Fruit fly (Drosophila melanogaster) whole organism, wandering third instar larva: Measurements from ENCODE around the gene Ilk.

Source experiments
- Abd-B ChIP-seq: fragments of >200 bp; optimal IDR thresholded peaks from 2 replicates; lab custom pipeline; 2017; ENCODE audit warnings: missing biosample characterization, missing genetic modification characterization
- CG32264 ChIP-seq: fragments of 200-800 bp; sonication (Bioruptor generic); optimal IDR thresholded peaks from 2 replicates; lab custom pipeline; 2016; ENCODE audit warnings: missing biosample characterization, missing genetic modification characterization
- CG9705 ChIP-seq: fragments of 200-800 bp; sonication (Bioruptor generic); optimal IDR thresholded peaks from 2 replicates; lab custom pipeline; 2018; ENCODE audit warnings: missing biosample characterization, mild to moderate bottlenecking, missing genetic modification characterization
- CrebA ChIP-seq: fragments of 200-800 bp; sonication (Bioruptor generic); optimal IDR thresholded peaks from 2 replicates; lab custom pipeline; 2016; ENCODE audit warnings: missing biosample characterization, mild to moderate bottlenecking, missing genetic modification characterization, borderline replicate concordance
- Dfd ChIP-seq: fragments of >200 bp; optimal IDR thresholded peaks from 2 replicates; lab custom pipeline; 2017; ENCODE audit warnings: missing biosample characterization, missing genetic modification characterization
- Dif ChIP-seq: fragments of 200-275, 200-300 bp; sonication (Bioruptor generic); optimal IDR thresholded peaks from 2 replicates; lab custom pipeline; 2018; ENCODE audit warnings: missing biosample characterization, missing genetic modification characterization; ENCODE audit not compliant: partially characterized antibody
- HLH106 ChIP-seq: fragments of 200-800 bp; optimal IDR thresholded peaks from 3 replicates; lab custom pipeline; 2019; ENCODE audit warnings: missing biosample characterization, mild to moderate bottlenecking, missing genetic modification characterization, moderate library complexity
- Hnf4 ChIP-seq: fragments of 200-800 bp; sonication (Bioruptor generic); optimal IDR thresholded peaks from 2 replicates; lab custom pipeline; 2016; ENCODE audit warnings: missing biosample characterization, mild to moderate bottlenecking, missing genetic modification characterization
- Hr78 ChIP-seq: fragments of >200 bp; optimal IDR thresholded peaks from 2 replicates; lab custom pipeline; 2017; ENCODE audit warnings: missing biosample characterization, missing genetic modification characterization
- Hr83 ChIP-seq: fragments of 200-300 bp; sonication (Bioruptor generic); optimal IDR thresholded peaks from 2 replicates; lab custom pipeline; 2016; ENCODE audit warnings: missing biosample characterization, mild to moderate bottlenecking, missing genetic modification characterization, moderate library complexity; ENCODE audit not compliant: poor library complexity, severe bottlenecking
- Jra ChIP-seq: sonication (Bioruptor generic); optimal IDR thresholded peaks from 2 replicates; lab custom pipeline; 2016; ENCODE audit warnings: missing biosample characterization, missing genetic modification characterization
- Mio ChIP-seq: sonication (Bioruptor generic); optimal IDR thresholded peaks from 2 replicates; lab custom pipeline; 2016; ENCODE audit warnings: missing biosample characterization, missing genetic modification characterization
- N ChIP-seq: fragments of >200 bp; optimal IDR thresholded peaks from 2 replicates; lab custom pipeline; 2018; ENCODE audit warnings: missing biosample characterization, missing external identifiers, missing genetic modification characterization
- OdsH ChIP-seq: fragments of 200-800 bp; sonication (Bioruptor generic); optimal IDR thresholded peaks from 2 replicates; lab custom pipeline; 2016; ENCODE audit warnings: missing biosample characterization, mild to moderate bottlenecking, missing genetic modification characterization
- Rel ChIP-seq, 2 experiments: fragments of 200-800 bp; sonication (Bioruptor generic) in 1 of 2; optimal IDR thresholded peaks; 2 replicates in 1 of 2; 3 replicates in 1 of 2; lab custom pipeline; 2016 to 2019; ENCODE audit warnings: mild to moderate bottlenecking in 2 of 2, missing biosample characterization in 2 of 2, missing genetic modification characterization in 2 of 2, moderate library complexity in 1 of 2
- Sp1 ChIP-seq: fragments of 200-800 bp; sonication (Bioruptor generic); optimal IDR thresholded peaks from 3 replicates; lab custom pipeline; 2019; ENCODE audit warnings: missing biosample characterization, mild to moderate bottlenecking, missing genetic modification characterization, moderate library complexity
- Vsx2 ChIP-seq: fragments of 200-300, 225-300 bp; sonication (Bioruptor generic); optimal IDR thresholded peaks from 2 replicates; lab custom pipeline; 2018; ENCODE audit warnings: missing biosample characterization, missing genetic modification characterization; ENCODE audit not compliant: partially characterized antibody
- br ChIP-seq: fragments of 200-800 bp; sonication (Bioruptor generic); optimal IDR thresholded peaks from 2 replicates; lab custom pipeline; 2016; ENCODE audit warnings: missing biosample characterization, missing genetic modification characterization
- brk ChIP-seq: fragments of 200-800 bp; sonication (Bioruptor generic); optimal IDR thresholded peaks from 2 replicates; lab custom pipeline; 2016; ENCODE audit warnings: missing biosample characterization, mild to moderate bottlenecking, missing genetic modification characterization
- dl ChIP-seq, 2 experiments: fragments of 175-275, 200-275 bp in 1 of 2; fragments of 200-275 bp in 1 of 2; sonication (Bioruptor generic); optimal IDR thresholded peaks; lab custom pipeline; 2018; ENCODE audit warnings: mild to moderate bottlenecking in 2 of 2, missing biosample characterization in 2 of 2, missing genetic modification characterization in 2 of 2, moderate library complexity in 2 of 2; ENCODE audit not compliant: partially characterized antibody in 2 of 2, insufficient read depth in 1 of 2
- dmrt93B ChIP-seq: fragments of 200-800 bp; sonication (Bioruptor generic); optimal IDR thresholded peaks from 2 replicates; lab custom pipeline; 2018; ENCODE audit warnings: missing biosample characterization, mild to moderate bottlenecking, missing genetic modification characterization
- foxo ChIP-seq, 2 experiments: fragments of 200-800 bp; sonication (Bioruptor generic); optimal IDR thresholded peaks; 2 replicates in 1 of 2; 3 replicates in 1 of 2; lab custom pipeline; 2016 to 2017; ENCODE audit warnings: missing biosample characterization in 2 of 2, missing genetic modification characterization in 2 of 2
- fru ChIP-seq: fragments of 200-800 bp; sonication (Bioruptor generic); optimal IDR thresholded peaks from 3 replicates; lab custom pipeline; 2016; ENCODE audit warnings: missing biosample characterization, mild to moderate bottlenecking, missing genetic modification characterization
- h ChIP-seq: fragments of 200-800 bp; sonication (Bioruptor generic); optimal IDR thresholded peaks from 3 replicates; lab custom pipeline; 2016; ENCODE audit warnings: missing biosample characterization, mild to moderate bottlenecking, missing genetic modification characterization
- jim ChIP-seq: fragments of 175-275, 200-325 bp; sonication (Bioruptor generic); optimal IDR thresholded peaks from 2 replicates; lab custom pipeline; 2016; ENCODE audit warnings: missing biosample characterization, mild to moderate bottlenecking, missing genetic modification characterization
- lola ChIP-seq: fragments of >200 bp; optimal IDR thresholded peaks from 2 replicates; lab custom pipeline; 2017; ENCODE audit warnings: missing biosample characterization, missing genetic modification characterization
- pan ChIP-seq: fragments of >200 bp; optimal IDR thresholded peaks from 2 replicates; lab custom pipeline; 2017
- psq ChIP-seq: fragments of 200-800 bp; sonication (Bioruptor generic); optimal IDR thresholded peaks from 3 replicates; lab custom pipeline; 2017; ENCODE audit warnings: missing biosample characterization, mild to moderate bottlenecking, missing genetic modification characterization, moderate library complexity
- rgr ChIP-seq: fragments of 200-800 bp; sonication (Bioruptor generic); optimal IDR thresholded peaks from 3 replicates; lab custom pipeline; 2016; ENCODE audit warnings: missing biosample characterization, mild to moderate bottlenecking, missing genetic modification characterization
- sage ChIP-seq: fragments of 200-800 bp; sonication (Bioruptor generic); optimal IDR thresholded peaks from 2 replicates; lab custom pipeline; 2016; ENCODE audit warnings: missing biosample characterization, mild to moderate bottlenecking, missing genetic modification characterization
- sv ChIP-seq: fragments of 200-800 bp; sonication (Bioruptor generic); optimal IDR thresholded peaks from 3 replicates; lab custom pipeline; 2016; ENCODE audit warnings: missing biosample characterization, missing genetic modification characterization
- tai ChIP-seq: sonication (Bioruptor generic); optimal IDR thresholded peaks from 2 replicates; lab custom pipeline; 2016; ENCODE audit warnings: missing biosample characterization, missing genetic modification characterization
- usp ChIP-seq: fragments of >200 bp; optimal IDR thresholded peaks from 2 replicates; lab custom pipeline; 2017; ENCODE audit warnings: missing biosample characterization, missing genetic modification characterization
- woc ChIP-seq: sonication (Bioruptor generic); optimal IDR thresholded peaks from 2 replicates; lab custom pipeline; 2016; ENCODE audit warnings: missing biosample characterization, mild to moderate bottlenecking, missing genetic modification characterization

Gene Ilk

dm6 chr3L:21224274-21224673 lies 7.6 kb downstream of the Ilk start:
- TF ChIP-seq rgr (GFP tag; lab: Kevin White, UChicago) (no peak), CG32264 (GFP tag; lab: Kevin White, UChicago) (no peak), N (GFP tag; lab: Kevin White, UChicago) (no peak), brk (GFP tag; lab: Kevin White, UChicago) (no peak), jim (GFP tag; lab: Kevin White, UChicago) (no peak), HLH106 (tag; lab: Kevin White, UChicago) (no peak), Rel (GFP tag; optimal IDR thresholded peaks at IDR 0.05; lab: Kevin White, UChicago) (no peak), Rel (tag; optimal IDR thresholded peaks at IDR 0.05; lab: Kevin White, UChicago) (no peak), Abd-B (GFP tag; lab: Kevin White, UChicago) (no peak), fru (GFP tag; lab: Kevin White, UChicago) (no peak), sv (GFP tag; lab: Kevin White, UChicago) (no peak), sage (GFP tag; lab: Kevin White, UChicago) (no peak), Dfd (GFP tag; lab: Kevin White, UChicago) (no peak), CG9705 (GFP tag; lab: Kevin White, UChicago) (no peak), Sp1 (GFP tag; lab: Kevin White, UChicago) (no peak), dmrt93B (GFP tag; lab: Kevin White, UChicago) (no peak), CrebA (GFP tag; lab: Kevin White, UChicago) (no peak), OdsH (no peak), usp (GFP tag; lab: Kevin White, UChicago) (no peak), h (no peak)

dm6 chr3L:21224701-21225223 lies 8.1 kb downstream of the Ilk start:
- no peak for TF ChIP-seq lola (GFP tag; lab: Kevin White, UChicago)
- TF ChIP-seq brk (GFP tag; lab: Kevin White, UChicago): no peak
- TF ChIP-seq Hnf4: no peak
- no peak for TF ChIP-seq woc (GFP tag; lab: Kevin White, UChicago)
- no peak for TF ChIP-seq HLH106 (tag; lab: Kevin White, UChicago)
- TF ChIP-seq sage (GFP tag; lab: Kevin White, UChicago): no peak
- TF ChIP-seq sv (GFP tag; lab: Kevin White, UChicago): no peak
- TF ChIP-seq foxo (GFP tag; optimal IDR thresholded peaks at IDR 0.05; lab: Kevin White, UChicago): peak in 1 of 2 experiments; percentile 27
- TF ChIP-seq Hr83: no peak
- no peak for TF ChIP-seq dmrt93B (GFP tag; lab: Kevin White, UChicago)
- TF ChIP-seq Dfd (GFP tag; lab: Kevin White, UChicago): peak; percentile 16
- peak; percentile 26 for TF ChIP-seq br (GFP tag; lab: Kevin White, UChicago)
- no peak for TF ChIP-seq tai
- TF ChIP-seq dl (GFP tag; optimal IDR thresholded peaks at IDR 0.05; lab: Kevin White, UChicago; ENCODE audit: insufficient read depth in 1 of 2, partially characterized antibody in 2 of 2): no peak
- peak; percentile 13 for TF ChIP-seq psq (GFP tag; lab: Kevin White, UChicago)
- no peak for TF ChIP-seq OdsH
- no peak for TF ChIP-seq N (GFP tag; lab: Kevin White, UChicago)

- no peak for TF ChIP-seq OdsH
- TF ChIP-seq Mio: no peak
- TF ChIP-seq Jra (GFP tag; lab: Kevin White, UChicago): no peak
- TF ChIP-seq br (GFP tag; lab: Kevin White, UChicago): no peak
- no peak for TF ChIP-seq CG9705 (GFP tag; lab: Kevin White, UChicago)
- no peak for TF ChIP-seq sv (GFP tag; lab: Kevin White, UChicago)
- TF ChIP-seq Vsx2: no peak
- no peak for TF ChIP-seq foxo (GFP tag; optimal IDR thresholded peaks at IDR 0.05; lab: Kevin White, UChicago)
- TF ChIP-seq pan (lab: Kevin White, UChicago): no peak
- no peak for TF ChIP-seq rgr (GFP tag; lab: Kevin White, UChicago)
Measured at dm6 chr3L:21225642-21226041, 8.9 kb downstream of the Ilk start.

- no peak for TF ChIP-seq Hr83
- TF ChIP-seq Sp1 (GFP tag; lab: Kevin White, UChicago): no peak
- no peak for TF ChIP-seq Abd-B (GFP tag; lab: Kevin White, UChicago)
- TF ChIP-seq Hr78 (GFP tag; lab: Kevin White, UChicago): no peak
- no peak for TF ChIP-seq Dif (GFP tag; lab: Kevin White, UChicago)
- TF ChIP-seq CrebA (GFP tag; lab: Kevin White, UChicago): no peak
- TF ChIP-seq Rel (GFP tag; optimal IDR thresholded peaks at IDR 0.05; lab: Kevin White, UChicago): no peak
- no peak for TF ChIP-seq Rel (tag; optimal IDR thresholded peaks at IDR 0.05; lab: Kevin White, UChicago)
- TF ChIP-seq Vsx2: no peak
- TF ChIP-seq sage (GFP tag; lab: Kevin White, UChicago): no peak
- TF ChIP-seq usp (GFP tag; lab: Kevin White, UChicago): no peak
- TF ChIP-seq dmrt93B (GFP tag; lab: Kevin White, UChicago): no peak
- no peak for TF ChIP-seq Mio
- no peak for TF ChIP-seq sv (GFP tag; lab: Kevin White, UChicago)
- no peak for TF ChIP-seq pan (lab: Kevin White, UChicago)
- no peak for TF ChIP-seq jim (GFP tag; lab: Kevin White, UChicago)
- no peak for TF ChIP-seq OdsH
- TF ChIP-seq, all 38 proteins: peak for 0
Measured at dm6 chr3L:21226309-21226708, 9.6 kb downstream of the Ilk start, which contains the start of gene Eip78C. Gene Eip78C, plus strand, starts transcription at chr3L:21226609.
